Fruit fly (Drosophila melanogaster) whole organism, embryonic: ENCODE measurements around the gene prd1.

ENCODE experiments used
- Adf1 ChIP-seq: fragments of 200-800 bp; sonication (Bioruptor generic); IDR thresholded peaks from 2 replicates; pipeline ENCODE4 v1.3.6; 2022; ENCODE audit warnings: missing biosample characterization, missing genetic modification characterization
- Asciz ChIP-seq: fragments of 200-800 bp; sonication (Bioruptor generic); optimal IDR thresholded peaks from 2 replicates; lab custom pipeline; 2017; ENCODE audit warnings: missing biosample characterization, mild to moderate bottlenecking, missing genetic modification characterization, missing genetic modification reagents
- Atf6 ChIP-seq: fragments of 200-800 bp; sonication (Bioruptor generic); IDR thresholded peaks from 2 replicates; pipeline ENCODE4 v1.3.6; 2022; ENCODE audit warnings: missing biosample characterization, missing genetic modification characterization
- CG12659 ChIP-seq: fragments of 200-800 bp; sonication (Bioruptor generic); optimal IDR thresholded peaks from 3 replicates; lab custom pipeline; 2017; ENCODE audit warnings: mild to moderate bottlenecking, missing biosample characterization, missing genetic modification reagents, missing genetic modification characterization
- CG14667 ChIP-seq: fragments of 200-800 bp; sonication (Bioruptor generic); IDR thresholded peaks from 2 replicates; pipeline ENCODE4 v1.3.6; 2022; ENCODE audit warnings: missing biosample characterization, missing genetic modification characterization
- CG17385 ChIP-seq: fragments of 200-800 bp; sonication (Bioruptor generic); optimal IDR thresholded peaks from 3 replicates; lab custom pipeline; 2018; ENCODE audit warnings: missing biosample characterization, mild to moderate bottlenecking, missing genetic modification characterization
- CG17912 ChIP-seq: fragments of 200-800 bp; sonication (Bioruptor generic); optimal IDR thresholded peaks from 2 replicates; lab custom pipeline; 2018; ENCODE audit warnings: missing biosample characterization, mild to moderate bottlenecking, missing genetic modification characterization
- CG31365 ChIP-seq: fragments of 200-800 bp; sonication (Bioruptor generic); optimal IDR thresholded peaks from 2 replicates; lab custom pipeline; 2018; ENCODE audit warnings: missing biosample characterization, mild to moderate bottlenecking, missing genetic modification characterization
- CG31388 ChIP-seq: fragments of 200-800 bp; sonication (Bioruptor generic); optimal IDR thresholded peaks from 2 replicates; lab custom pipeline; 2016; ENCODE audit warnings: missing biosample characterization, missing genetic modification characterization
- CG32532 ChIP-seq: fragments of 200-800 bp; sonication (Bioruptor generic); IDR thresholded peaks from 2 replicates; pipeline ENCODE4 v1.3.6; 2022; ENCODE audit warnings: missing biosample characterization, missing genetic modification characterization
- CG3995 ChIP-seq: fragments of 200-800 bp; sonication (Bioruptor generic); optimal IDR thresholded peaks from 3 replicates; lab custom pipeline; 2016; ENCODE audit warnings: missing biosample characterization, missing genetic modification characterization
- CG4282 ChIP-seq: fragments of 200-800 bp; sonication (Bioruptor generic); optimal IDR thresholded peaks from 2 replicates; lab custom pipeline; 2016; ENCODE audit warnings: missing biosample characterization, missing genetic modification characterization
- CG4854 ChIP-seq: fragments of 200-800 bp; sonication (Bioruptor generic); optimal IDR thresholded peaks from 2 replicates; lab custom pipeline; 2016; ENCODE audit warnings: missing biosample characterization, missing genetic modification characterization, inconsistent platforms
- CG5180 ChIP-seq: fragments of 200-800 bp; sonication (Bioruptor generic); optimal IDR thresholded peaks from 3 replicates; lab custom pipeline; 2017; ENCODE audit warnings: missing biosample characterization, missing genetic modification characterization, mild to moderate bottlenecking, moderate library complexity, missing genetic modification reagents
- CG5245 ChIP-seq: fragments of 200-800 bp; sonication (Bioruptor generic); optimal IDR thresholded peaks from 3 replicates; lab custom pipeline; 2016; ENCODE audit warnings: missing biosample characterization, missing genetic modification characterization
- CG7786 ChIP-seq: fragments of 200-800 bp; sonication (Bioruptor generic); optimal IDR thresholded peaks from 2 replicates; lab custom pipeline; 2016; ENCODE audit warnings: missing biosample characterization, missing genetic modification characterization
- CG7963 ChIP-seq: fragments of 200-800 bp; sonication (Bioruptor generic); IDR thresholded peaks from 3 replicates; pipeline ENCODE4 v1.3.6; 2022; ENCODE audit warnings: missing biosample characterization, missing genetic modification characterization; ENCODE audit not compliant: partially characterized antibody
- CG8924 ChIP-seq: fragments of 200-800 bp; optimal IDR thresholded peaks from 3 replicates; lab custom pipeline; 2019; ENCODE audit warnings: missing biosample characterization, mild to moderate bottlenecking, missing genetic modification characterization, moderate library complexity
- CHES-1-like ChIP-seq: fragments of 200-800 bp; sonication (Bioruptor generic); optimal IDR thresholded peaks from 2 replicates; lab custom pipeline; 2016; ENCODE audit warnings: missing biosample characterization, missing genetic modification characterization
- Chrac-16 ChIP-seq: fragments of 200-800 bp; sonication (Bioruptor generic); optimal IDR thresholded peaks from 3 replicates; lab custom pipeline; 2016; ENCODE audit warnings: missing biosample characterization, missing genetic modification characterization
- D19B ChIP-seq: fragments of 200-800 bp; sonication (Bioruptor generic); optimal IDR thresholded peaks from 2 replicates; lab custom pipeline; 2017; ENCODE audit warnings: missing biosample characterization, mild to moderate bottlenecking, missing genetic modification characterization
- ERR ChIP-seq: fragments of 200-800 bp; sonication (Bioruptor generic); optimal IDR thresholded peaks from 2 replicates; lab custom pipeline; 2016; ENCODE audit warnings: missing biosample characterization, missing genetic modification characterization
- Eip74EF ChIP-seq, 2 experiments: fragments of 200-800 bp in 1 of 2; fragments of >200 bp in 1 of 2; sonication (Bioruptor generic) in 1 of 2; optimal IDR thresholded peaks; 2 replicates each; lab custom pipeline; 2017 to 2019; ENCODE audit warnings: missing biosample characterization in 2 of 2, missing genetic modification characterization in 2 of 2, mild to moderate bottlenecking in 1 of 2, moderate library complexity in 1 of 2
- Fer2 ChIP-seq: fragments of 200-800 bp; sonication (Bioruptor generic); optimal IDR thresholded peaks from 2 replicates; lab custom pipeline; 2018; ENCODE audit warnings: missing biosample characterization, mild to moderate bottlenecking, missing genetic modification characterization, moderate library complexity
- Fer3 ChIP-seq: fragments of 200-800 bp; sonication (Bioruptor generic); optimal IDR thresholded peaks from 2 replicates; lab custom pipeline; 2018; ENCODE audit warnings: missing biosample characterization, mild to moderate bottlenecking, missing genetic modification characterization, moderate library complexity
- GATAe ChIP-seq: fragments of 200-800 bp; sonication (Bioruptor generic); conservative IDR thresholded peaks from 2 replicates; pipeline ENCODE4 v1.3.6; 2022; ENCODE audit warnings: missing biosample characterization, missing genetic modification characterization
- Hand ChIP-seq: fragments of 200-800 bp; sonication (Bioruptor generic); optimal IDR thresholded peaks from 2 replicates; lab custom pipeline; 2017; ENCODE audit warnings: mild to moderate bottlenecking, missing biosample characterization, missing genetic modification reagents, missing genetic modification characterization
- NC2β ChIP-seq: fragments of 200-800 bp; sonication (Bioruptor generic); optimal IDR thresholded peaks from 2 replicates; lab custom pipeline; 2016; ENCODE audit warnings: missing biosample characterization, missing genetic modification characterization
- Neu2 ChIP-seq: fragments of 200-800 bp; sonication (Bioruptor generic); optimal IDR thresholded peaks from 3 replicates; lab custom pipeline; 2016; ENCODE audit warnings: missing biosample characterization, missing genetic modification characterization, borderline replicate concordance
- Nf-YC ChIP-seq: fragments of 200-800 bp; optimal IDR thresholded peaks from 3 replicates; lab custom pipeline; 2019; ENCODE audit warnings: missing biosample characterization, mild to moderate bottlenecking, missing genetic modification characterization, moderate library complexity
- Xbp1 ChIP-seq: fragments of 200-800 bp; sonication (Bioruptor generic); optimal IDR thresholded peaks from 3 replicates; lab custom pipeline; 2016; ENCODE audit warnings: missing biosample characterization, mild to moderate bottlenecking, missing genetic modification characterization
- bab2 ChIP-seq: fragments of 200-800 bp; sonication (Bioruptor generic); optimal IDR thresholded peaks from 2 replicates; lab custom pipeline; 2016; ENCODE audit warnings: missing biosample characterization, missing genetic modification characterization
- crp ChIP-seq, 2 experiments: fragments of 200-800 bp; sonication (Bioruptor generic); optimal IDR thresholded peaks; 2 replicates in 1 of 2; 3 replicates in 1 of 2; lab custom pipeline; 2017; ENCODE audit warnings: missing biosample characterization in 2 of 2, missing genetic modification characterization in 2 of 2, mild to moderate bottlenecking in 1 of 2, moderate library complexity in 1 of 2
- da ChIP-seq: fragments of 200-800 bp; sonication (Bioruptor generic); optimal IDR thresholded peaks from 2 replicates; lab custom pipeline; 2016; ENCODE audit warnings: missing biosample characterization, missing genetic modification characterization
- exex ChIP-seq: fragments of 200-800 bp; sonication (Bioruptor generic); optimal IDR thresholded peaks from 4 replicates; lab custom pipeline; 2018; ENCODE audit warnings: missing biosample characterization, mild to moderate bottlenecking, missing genetic modification characterization, moderate library complexity
- fd96Cb ChIP-seq: fragments of 200-800 bp; sonication (Bioruptor generic); optimal IDR thresholded peaks from 2 replicates; lab custom pipeline; 2018; ENCODE audit warnings: missing biosample characterization, mild to moderate bottlenecking, missing genetic modification characterization, moderate library complexity
- knrl ChIP-seq: fragments of 200-800 bp; sonication (Bioruptor generic); IDR thresholded peaks from 3 replicates; pipeline ENCODE4 v1.3.6; 2022; ENCODE audit warnings: missing biosample characterization, missing genetic modification characterization; ENCODE audit not compliant: partially characterized antibody
- nmo ChIP-seq: fragments of 200-800 bp; sonication (Bioruptor generic); optimal IDR thresholded peaks from 2 replicates; lab custom pipeline; 2018; ENCODE audit warnings: missing biosample characterization, mild to moderate bottlenecking, missing genetic modification characterization, moderate library complexity
- row ChIP-seq: fragments of 200-800 bp; sonication (Bioruptor generic); IDR thresholded peaks from 3 replicates; pipeline ENCODE4 v1.3.6; 2022; ENCODE audit warnings: missing biosample characterization, missing genetic modification characterization
- run ChIP-seq: fragments of 200-800 bp; sonication (Bioruptor generic); optimal IDR thresholded peaks from 3 replicates; lab custom pipeline; 2018; ENCODE audit warnings: missing biosample characterization, mild to moderate bottlenecking, missing genetic modification characterization
- schlank ChIP-seq: fragments of 200-800 bp; sonication (Bioruptor generic); optimal IDR thresholded peaks from 2 replicates; lab custom pipeline; 2018; ENCODE audit warnings: missing biosample characterization, mild to moderate bottlenecking, missing genetic modification characterization
- sd ChIP-seq: fragments of 200-800 bp; sonication (Bioruptor generic); optimal IDR thresholded peaks from 3 replicates; lab custom pipeline; 2018; ENCODE audit warnings: missing biosample characterization, mild to moderate bottlenecking, missing genetic modification characterization, moderate library complexity
- tna ChIP-seq: fragments of 200-800 bp; sonication (Bioruptor generic); IDR thresholded peaks from 2 replicates; pipeline ENCODE4 v1.3.6; 2022; ENCODE audit warnings: missing biosample characterization, missing genetic modification characterization; ENCODE audit not compliant: partially characterized antibody
- toy ChIP-seq: fragments of 200-800 bp; sonication (Bioruptor generic); IDR thresholded peaks from 2 replicates; pipeline ENCODE4 v1.3.6; 2022; ENCODE audit warnings: missing biosample characterization, missing genetic modification characterization
- ttk ChIP-seq: fragments of 200-800 bp; sonication (Bioruptor generic); IDR thresholded peaks from 2 replicates; pipeline ENCODE4 v2.1.2; 2022; ENCODE audit warnings: missing biosample characterization, missing genetic modification characterization
- vnd ChIP-seq: fragments of 200-800 bp; sonication (Bioruptor generic); IDR thresholded peaks from 3 replicates; pipeline ENCODE4 v1.3.6; 2022; ENCODE audit warnings: missing biosample characterization, missing genetic modification characterization; ENCODE audit not compliant: partially characterized antibody
- wek ChIP-seq: fragments of 200-800 bp; sonication (Bioruptor generic); optimal IDR thresholded peaks from 3 replicates; lab custom pipeline; 2018; ENCODE audit warnings: missing biosample characterization, mild to moderate bottlenecking, missing genetic modification characterization, moderate library complexity
- z ChIP-seq: fragments of 200-800 bp; sonication (Bioruptor generic); IDR thresholded peaks from 3 replicates; pipeline ENCODE4 v1.3.6; 2022; ENCODE audit warnings: missing biosample characterization, missing genetic modification characterization
- zfh1 ChIP-seq: fragments of 200-800 bp; sonication (Bioruptor generic); IDR thresholded peaks from 3 replicates; pipeline ENCODE4 v1.3.6; 2022; ENCODE audit warnings: missing biosample characterization, missing genetic modification characterization

The prd1 gene

DNA sequence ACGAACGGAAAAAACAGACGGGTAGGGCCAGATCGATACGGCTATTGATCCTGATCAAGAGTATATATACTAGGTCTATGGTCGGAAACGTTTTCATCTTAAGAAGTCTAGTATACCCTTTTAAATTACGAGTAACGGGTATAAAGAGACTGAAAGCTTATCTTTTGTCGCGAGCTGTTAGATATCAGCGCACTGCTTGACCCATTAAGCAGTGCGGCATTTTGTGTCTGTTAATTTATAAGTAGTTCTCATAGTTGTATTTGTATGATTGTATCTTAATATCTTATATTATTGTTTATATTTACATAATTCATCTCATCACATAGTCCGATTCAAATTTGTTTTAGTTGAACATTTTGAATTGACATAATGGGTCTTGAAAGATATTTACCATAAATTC is 20.8 kb upstream of the prd1 start:
- no peak for TF ChIP-seq ERR (GFP tag; lab: Kevin White, UChicago)
- no peak for TF ChIP-seq Eip74EF (GFP tag; optimal IDR thresholded peaks at IDR 0.05; lab: Kevin White, UChicago)
- peak; percentile 17 for TF ChIP-seq D19B
- peak; percentile 9 for TF ChIP-seq sd (tag; lab: Kevin White, UChicago)
- peak; percentile 27; the same call in 2 of the 3 replicates for TF ChIP-seq row
- no peak for TF ChIP-seq knrl
- TF ChIP-seq CG4282 (GFP tag; lab: Kevin White, UChicago): no peak
- TF ChIP-seq CG31365 (tag; lab: Kevin White, UChicago): peak; percentile 91
- TF ChIP-seq exex (tag; lab: Kevin White, UChicago): peak; percentile 58

DNA sequence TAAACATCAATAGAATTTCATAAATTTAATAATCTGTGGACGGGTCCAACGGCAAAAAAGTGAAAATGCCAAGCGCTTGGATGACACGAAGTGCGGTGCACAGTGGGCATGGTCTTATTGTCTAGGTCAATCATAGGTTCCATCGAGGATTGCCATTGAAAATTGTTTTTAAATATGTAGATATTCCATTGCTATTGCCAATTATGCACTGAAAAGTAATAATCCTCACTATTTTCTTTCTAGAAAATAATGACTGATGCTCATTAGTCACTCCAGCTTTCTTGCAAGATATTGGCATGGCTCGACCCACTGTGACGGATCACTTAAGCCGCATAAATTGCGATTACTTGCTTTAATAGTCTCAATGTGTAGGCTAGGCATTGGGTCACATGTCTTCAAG is 19.9 kb upstream of the prd1 start:
- TF ChIP-seq wek (GFP tag; lab: Kevin White, UChicago): no peak
- no peak for TF ChIP-seq NC2β (GFP tag; lab: Kevin White, UChicago)
- no peak for TF ChIP-seq z (GFP tag; lab: Robert Waterston, UW)
- TF ChIP-seq CG31388 (GFP tag; lab: Kevin White, UChicago): no peak
- no peak for TF ChIP-seq toy (GFP tag; lab: Robert Waterston, UW)
- TF ChIP-seq Adf1 (GFP tag; lab: Robert Waterston, UW): no peak
- TF ChIP-seq Xbp1 (GFP tag; lab: Kevin White, UChicago): peak; percentile 39
- peak; percentile 17 for TF ChIP-seq CG17385 (GFP tag; lab: Kevin White, UChicago)
- no peak for TF ChIP-seq Asciz (GFP tag; lab: Kevin White, UChicago)
- TF ChIP-seq CG12659 (GFP tag; lab: Kevin White, UChicago): no peak
- TF ChIP-seq GATAe (GFP tag; lab: Robert Waterston, UW): no peak
- TF ChIP-seq tna (GFP tag; lab: Robert Waterston, UW): no peak
- TF ChIP-seq fd96Cb (tag; lab: Kevin White, UChicago): peak; percentile 29
- peak; percentile 7 for TF ChIP-seq Neu2 (GFP tag; lab: Kevin White, UChicago)
- TF ChIP-seq CG17912 (GFP tag; lab: Kevin White, UChicago): no peak
- peak; percentile 27 for TF ChIP-seq nmo (GFP tag; lab: Kevin White, UChicago)
- TF ChIP-seq CG14667 (GFP tag; lab: Robert Waterston, UW): no peak
- TF ChIP-seq run (tag; lab: Kevin White, UChicago): no peak
- TF ChIP-seq CG4854 (GFP tag; lab: Kevin White, UChicago): no peak
- TF ChIP-seq da (GFP tag; lab: Kevin White, UChicago): no peak
- TF ChIP-seq Fer2: no peak
- no peak for TF ChIP-seq bab2 (GFP tag; lab: Kevin White, UChicago)
- TF ChIP-seq Chrac-16 (GFP tag; lab: Kevin White, UChicago): peak; percentile 45
- TF ChIP-seq CG5180 (GFP tag; lab: Kevin White, UChicago): no peak
- no peak for TF ChIP-seq CG7963 (GFP tag; lab: Robert Waterston, UW)
- 0 out of 3 replicates have a peak, but pooled peaks have one; percentile 37 for TF ChIP-seq vnd
- no peak for TF ChIP-seq crp (GFP tag; optimal IDR thresholded peaks at IDR 0.05; lab: Kevin White, UChicago)
- TF ChIP-seq CG5245: no peak
- no peak for TF ChIP-seq CG3995 (GFP tag; lab: Kevin White, UChicago)
- peak; percentile 28 for TF ChIP-seq Fer3 (tag; lab: Kevin White, UChicago)
- TF ChIP-seq Nf-YC (tag; lab: Kevin White, UChicago): no peak
- TF ChIP-seq Hand: no peak
- no peak for TF ChIP-seq schlank
- no peak for TF ChIP-seq CG8924 (tag; lab: Kevin White, UChicago)
- peak; percentile 17 for TF ChIP-seq CG7786
- 0 out of 3 replicates have a peak, but pooled peaks have one; percentile 22 for TF ChIP-seq zfh1 (GFP tag; lab: Robert Waterston, UW)
- TF ChIP-seq ttk (GFP tag; lab: Robert Waterston, UW): peak; percentile 35; the same call in 1 of the 2 replicates
- TF ChIP-seq Atf6: no peak
- peak; percentile 35; the same call in 1 of the 2 replicates for TF ChIP-seq CG32532 (GFP tag; lab: Robert Waterston, UW)
- TF ChIP-seq CHES-1-like (GFP tag; lab: Kevin White, UChicago): no peak
